Fruit fly (Drosophila melanogaster): ENCODE measurements around the gene Acbp6.

DNA sequence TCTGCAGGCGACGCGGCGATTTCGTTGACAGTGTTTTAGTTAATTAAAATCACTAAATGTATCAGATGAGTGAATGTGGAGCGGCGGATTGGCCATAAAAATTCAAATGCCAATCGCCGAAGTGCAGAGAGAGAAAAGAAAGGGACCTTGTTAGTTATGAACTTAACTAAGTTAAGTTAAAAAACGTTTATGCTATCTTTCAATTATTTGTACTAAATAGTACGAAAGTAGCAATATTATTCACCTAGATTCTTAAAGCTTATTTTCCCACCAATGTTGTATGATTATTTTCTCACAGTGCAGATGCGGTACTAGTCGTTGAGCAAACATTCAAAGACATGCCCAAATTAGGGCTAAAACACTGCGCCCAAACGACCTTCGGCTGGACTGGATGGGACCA, 37.9 kb upstream of the Acbp6 start:
- TF ChIP-seq cnc (optimal IDR thresholded peaks at IDR 0.05) (no peak), Crg-1 (GFP tag; optimal IDR thresholded peaks at IDR 0.05) (no peak), Hr96 (GFP tag; optimal IDR thresholded peaks at IDR 0.05) (no peak), pad (GFP tag; optimal IDR thresholded peaks at IDR 0.05) (no peak), tj (GFP tag; optimal IDR thresholded peaks at IDR 0.05) (no peak), CG7101 (tag; optimal IDR thresholded peaks at IDR 0.05) (no peak), kay (GFP tag; ENCODE audit: borderline replicate concordance) (no peak), CG1620 (GFP tag; optimal IDR thresholded peaks at IDR 0.05) (no peak), CG14711 (tag; optimal IDR thresholded peaks at IDR 0.05) (no peak), bab1 (GFP tag; optimal IDR thresholded peaks at IDR 0.05) (no peak)
